Fruit fly (Drosophila melanogaster): ENCODE results near the gene CG13460.
A peak's percentile ranks its signal among the peaks of the same experiment; 100 is the strongest.

- TF ChIP-seq tj (GFP tag; optimal IDR thresholded peaks at IDR 0.05) (peak; percentile 34), cic (GFP tag; optimal IDR thresholded peaks at IDR 0.05) (no peak), bab1 (GFP tag; optimal IDR thresholded peaks at IDR 0.05) (peak; percentile 58)
Measured at dm6 chr3L:15094589-15095288, 33.2 kb upstream of the CG13460 start, which contains the start of the genes sstn, Plp and GlyRS.

All from whole organism, adult.